Comparison of ENCODE assay signal across 7 worm cellular contexts in genomic region chrIII:5421406-5421805, ce11.
A peak's percentile ranks its signal among the peaks of the same experiment; 100 is the strongest.
TF ChIP-seq lines count a peak whose summit lies in the region.

No protein-coding gene starts in this region.

TF ChIP-seq in whole organism, L1 larva, 84 proteins besides CTCF, POLR2A, EP300 and RAD21 (continues in another document):
- TF ChIP-seq zag-1 (tag; optimal IDR thresholded peaks at IDR 0.05; lab: Kevin White, UChicago) (no peak), nhr-237 (tag; optimal IDR thresholded peaks at IDR 0.05; lab: Kevin White, UChicago) (no peak), nhr-47 (tag; optimal IDR thresholded peaks at IDR 0.05; lab: Kevin White, UChicago) (no peak), irx-1 (tag; optimal IDR thresholded peaks at IDR 0.05; lab: Kevin White, UChicago) (no peak), Y116A8C.19 (tag; optimal IDR thresholded peaks at IDR 0.05; lab: Kevin White, UChicago; ENCODE audit: borderline replicate concordance) (no peak), nhr-71 (tag; optimal IDR thresholded peaks at IDR 0.05; lab: Kevin White, UChicago) (peak; percentile 59), nhr-11 (tag; optimal IDR thresholded peaks at IDR 0.05; lab: Kevin White, UChicago) (no peak), nhr-19 (GFP tag; conservative IDR thresholded peaks at IDR 0.05; lab: Robert Waterston, UW) (0 out of 2 replicates have a peak, but pooled peaks have one; percentile 13), mdl-1 (tag; optimal IDR thresholded peaks at IDR 0.05; lab: Kevin White, UChicago) (peak in 1 of 2 experiments; percentile 40), tlp-1 (tag; optimal IDR thresholded peaks at IDR 0.05; lab: Kevin White, UChicago) (no peak), xbp-1 (tag; optimal IDR thresholded peaks at IDR 0.05; lab: Kevin White, UChicago) (no peak), nhr-76 (tag; optimal IDR thresholded peaks at IDR 0.05; lab: Kevin White, UChicago) (no peak), lin-15B (tag; optimal IDR thresholded peaks at IDR 0.05; lab: Kevin White, UChicago) (no peak)

TF ChIP-seq in whole organism, L2 larva, 48 proteins besides CTCF, POLR2A, EP300 and RAD21 (continues in another document):
- TF ChIP-seq mab-5 (tag; optimal IDR thresholded peaks at IDR 0.05; lab: Kevin White, UChicago), result no peak
- TF ChIP-seq egl-27 (tag; optimal IDR thresholded peaks at IDR 0.05; lab: Kevin White, UChicago), result no peak
- TF ChIP-seq peb-1 (tag; optimal IDR thresholded peaks at IDR 0.05; lab: Kevin White, UChicago), result no peak
- no peak for TF ChIP-seq skn-1 (tag; optimal IDR thresholded peaks at IDR 0.05; lab: Kevin White, UChicago)
- TF ChIP-seq R02D3.7 (tag; optimal IDR thresholded peaks at IDR 0.05; lab: Kevin White, UChicago), result no peak
- no peak for TF ChIP-seq mbf-1 (tag; optimal IDR thresholded peaks at IDR 0.05; lab: Kevin White, UChicago)
- no peak for TF ChIP-seq unc-39 (tag; optimal IDR thresholded peaks at IDR 0.05; lab: Kevin White, UChicago)
- no peak for TF ChIP-seq aly-2 (tag; optimal IDR thresholded peaks at IDR 0.05; lab: Kevin White, UChicago)
- TF ChIP-seq dmd-4 (tag; optimal IDR thresholded peaks at IDR 0.05; lab: Kevin White, UChicago), result no peak
- no peak for TF ChIP-seq Y55F3AM.14 (GFP tag; optimal IDR thresholded peaks at IDR 0.05; lab: Kevin White, UChicago)
- no peak for TF ChIP-seq ceh-16 (tag; optimal IDR thresholded peaks at IDR 0.05; lab: Kevin White, UChicago)
- no peak for TF ChIP-seq ztf-1 (GFP tag; conservative IDR thresholded peaks at IDR 0.05; lab: Robert Waterston, UW)
- TF ChIP-seq mdl-1 (tag; optimal IDR thresholded peaks at IDR 0.05; lab: Kevin White, UChicago), result no peak
- TF ChIP-seq elt-3 (tag; optimal IDR thresholded peaks at IDR 0.05; lab: Kevin White, UChicago), result no peak

TF ChIP-seq in whole organism, L3 larva, 47 proteins besides CTCF, POLR2A, EP300 and RAD21 (continues in another document):
- TF ChIP-seq ztf-11 (tag; optimal IDR thresholded peaks at IDR 0.05; lab: Kevin White, UChicago) (no peak), tbx-2 (tag; optimal IDR thresholded peaks at IDR 0.05; lab: Kevin White, UChicago) (no peak), nhr-67 (tag; optimal IDR thresholded peaks at IDR 0.05; lab: Kevin White, UChicago) (no peak), elt-3 (tag; optimal IDR thresholded peaks at IDR 0.05; lab: Kevin White, UChicago) (no peak), nhr-237 (tag; optimal IDR thresholded peaks at IDR 0.05; lab: Kevin White, UChicago) (no peak), nhr-28 (tag; optimal IDR thresholded peaks at IDR 0.05; lab: Kevin White, UChicago) (no peak), lsy-12 (tag; optimal IDR thresholded peaks at IDR 0.05; lab: Kevin White, UChicago) (no peak), fkh-10 (GFP tag; optimal IDR thresholded peaks at IDR 0.05; lab: Kevin White, UChicago) (no peak), snpc-4 (tag; optimal IDR thresholded peaks at IDR 0.05; lab: Kevin White, UChicago) (no peak), ceh-9 (tag; optimal IDR thresholded peaks at IDR 0.05; lab: Kevin White, UChicago) (no peak), hmg-11 (tag; optimal IDR thresholded peaks at IDR 0.05; lab: Kevin White, UChicago) (peak; percentile 25), R02D3.7 (tag; optimal IDR thresholded peaks at IDR 0.05; lab: Kevin White, UChicago) (no peak), jun-1 (tag; optimal IDR thresholded peaks at IDR 0.05; lab: Kevin White, UChicago) (no peak), sea-2 (GFP tag; optimal IDR thresholded peaks at IDR 0.05; lab: Kevin White, UChicago) (no peak)

TF ChIP-seq in whole organism, L4 larva, 104 proteins besides CTCF, POLR2A, EP300 and RAD21 (continues in another document):
- TF ChIP-seq php-3 (GFP tag; IDR thresholded peaks at IDR 0.05; lab: Robert Waterston, UW) (no peak), mep-1 (tag; optimal IDR thresholded peaks at IDR 0.05; lab: Kevin White, UChicago) (peak; percentile 64), jun-1 (tag; optimal IDR thresholded peaks at IDR 0.05; lab: Kevin White, UChicago) (no peak), madf-9 (GFP tag; conservative IDR thresholded peaks at IDR 0.05; lab: Robert Waterston, UW) (no peak), mxl-2 (GFP tag; conservative IDR thresholded peaks at IDR 0.05; lab: Robert Waterston, UW) (no peak), ZK337.2 (GFP tag; IDR thresholded peaks at IDR 0.05; lab: Robert Waterston, UW) (no peak), Y75B8A.6 (GFP tag; IDR thresholded peaks at IDR 0.05; lab: Robert Waterston, UW) (no peak), mxl-3 (GFP tag; optimal IDR thresholded peaks at IDR 0.05; lab: Kevin White, UChicago) (peak; percentile 61), zag-1 (tag; optimal IDR thresholded peaks at IDR 0.05; lab: Kevin White, UChicago) (no peak), lin-38 (GFP tag; IDR thresholded peaks at IDR 0.05; lab: Robert Waterston, UW) (peak; percentile 33; the same call in 1 of the 2 replicates), hmg-1.1 (GFP tag; IDR thresholded peaks at IDR 0.05; lab: Robert Waterston, UW) (0 out of 2 replicates have a peak, but pooled peaks have one; percentile 11), saeg-2 (GFP tag; IDR thresholded peaks at IDR 0.05; lab: Robert Waterston, UW) (no peak), lsy-2 (tag; optimal IDR thresholded peaks at IDR 0.05; lab: Kevin White, UChicago) (peak in 1 of 2 experiments; percentile 18), ceh-28 (tag; optimal IDR thresholded peaks at IDR 0.05; lab: Kevin White, UChicago) (no peak)

TF ChIP-seq in whole organism, late embryonic, 69 proteins besides CTCF, POLR2A, EP300 and RAD21:
- TF ChIP-seq dmd-4 (tag; optimal IDR thresholded peaks at IDR 0.05; lab: Kevin White, UChicago; ENCODE audit: borderline replicate concordance) (no peak), nfya-1 (tag; optimal IDR thresholded peaks at IDR 0.05; lab: Kevin White, UChicago) (peak; percentile 9), ceh-31 (tag; optimal IDR thresholded peaks at IDR 0.05; lab: Kevin White, UChicago) (no peak), unc-55 (GFP tag; optimal IDR thresholded peaks at IDR 0.05; lab: Kevin White, UChicago) (peak; percentile 31), sdc-2 (tag; optimal IDR thresholded peaks at IDR 0.05; lab: Kevin White, UChicago) (no peak), elt-2 (tag; optimal IDR thresholded peaks at IDR 0.05; lab: Kevin White, UChicago) (peak; percentile 18)
TF ChIP-seq in whole organism, late embryonic: peak in this region for 3.

TF ChIP-seq in whole organism, mixed stage, embryonic, 35 proteins besides CTCF, POLR2A, EP300 and RAD21:
- TF ChIP-seq unc-39 (tag; optimal IDR thresholded peaks at IDR 0.05; lab: Kevin White, UChicago) (no peak), ceh-39 (tag; optimal IDR thresholded peaks at IDR 0.05; lab: Kevin White, UChicago) (no peak), unc-120 (tag; optimal IDR thresholded peaks at IDR 0.05; lab: Kevin White, UChicago; ENCODE audit: poor library complexity, severe bottlenecking) (peak; percentile 43), ham-2 (GFP tag; optimal IDR thresholded peaks at IDR 0.05; lab: Kevin White, UChicago) (no peak), elt-1 (tag; optimal IDR thresholded peaks at IDR 0.05; lab: Kevin White, UChicago; ENCODE audit: borderline replicate concordance, insufficient read depth) (no peak), hlh-1 (tag; optimal IDR thresholded peaks at IDR 0.05; lab: Kevin White, UChicago) (peak; percentile 6), nhr-12 (tag; optimal IDR thresholded peaks at IDR 0.05; lab: Kevin White, UChicago) (no peak), M03D4.4 (tag; optimal IDR thresholded peaks at IDR 0.05; lab: Kevin White, UChicago) (no peak), flh-1 (GFP tag; optimal IDR thresholded peaks at IDR 0.05; lab: Kevin White, UChicago) (no peak), unc-62 (GFP tag; optimal IDR thresholded peaks at IDR 0.05; lab: Kevin White, UChicago) (peak; percentile 2), ces-1 (GFP tag; optimal IDR thresholded peaks at IDR 0.05; lab: Kevin White, UChicago) (no peak), blmp-1 (tag; optimal IDR thresholded peaks at IDR 0.05; lab: Kevin White, UChicago) (peak; percentile 43), mls-2 (tag; optimal IDR thresholded peaks at IDR 0.05; lab: Kevin White, UChicago) (no peak), snpc-4 (tag; optimal IDR thresholded peaks at IDR 0.05; lab: Kevin White, UChicago) (no peak)

TF ChIP-seq in whole organism, young adult, 124 proteins besides CTCF, POLR2A, EP300 and RAD21:
- peak; percentile 41 to 63 for TF ChIP-seq let-607 (tag; optimal IDR thresholded peaks at IDR 0.05; lab: Kevin White, UChicago)
- peak; percentile 4 for TF ChIP-seq lin-40 (tag; optimal IDR thresholded peaks at IDR 0.05; lab: Kevin White, UChicago)
- no peak for TF ChIP-seq T26A5.8 (tag; optimal IDR thresholded peaks at IDR 0.05; lab: Kevin White, UChicago)
- peak; percentile 72 for TF ChIP-seq nhr-80 (tag; optimal IDR thresholded peaks at IDR 0.05; lab: Kevin White, UChicago)
- peak; percentile 4 for TF ChIP-seq ztf-26 (tag; optimal IDR thresholded peaks at IDR 0.05; lab: Kevin White, UChicago)
- no peak for TF ChIP-seq F33H1.4 (GFP tag; IDR thresholded peaks at IDR 0.05; lab: Robert Waterston, UW)
- no peak for TF ChIP-seq F37B4.10 (GFP tag; IDR thresholded peaks at IDR 0.05; lab: Robert Waterston, UW)
- peak; percentile 65; the same call in 1 of the 2 replicates for TF ChIP-seq hmg-1.2 (GFP tag; IDR thresholded peaks at IDR 0.05; lab: Robert Waterston, UW)
TF ChIP-seq in whole organism, young adult: peak in this region for 5.
